Worm (Caenorhabditis elegans): ENCODE measurements around the gene tba-4.

- TF ChIP-seq ama-1 (optimal IDR thresholded peaks at IDR 0.05) (no peak), sea-1 (GFP tag; conservative IDR thresholded peaks at IDR 0.05) (no peak), B0310.2 (tag; optimal IDR thresholded peaks at IDR 0.05) (no peak), flt-1 (GFP tag; IDR thresholded peaks at IDR 0.05) (no peak), tra-4 (tag; optimal IDR thresholded peaks at IDR 0.05) (no peak), tbx-37 (GFP tag; conservative IDR thresholded peaks at IDR 0.05) (no peak), aly-1 (tag; optimal IDR thresholded peaks at IDR 0.05) (no peak), hnd-1 (tag; optimal IDR thresholded peaks at IDR 0.05) (no peak), ceh-13 (GFP tag; optimal IDR thresholded peaks at IDR 0.05) (no peak), hmbx-1 (tag; optimal IDR thresholded peaks at IDR 0.05) (no peak), ets-7 (tag; optimal IDR thresholded peaks at IDR 0.05) (no peak), scrt-1 (GFP tag; IDR thresholded peaks at IDR 0.05) (no peak), F13C5.2 (tag; optimal IDR thresholded peaks at IDR 0.05) (no peak), pes-1 (GFP tag; IDR thresholded peaks at IDR 0.05) (no peak)
Measured at ce11 chrII:10924669-10925068, 6.2 kb downstream of the tba-4 start.

Measured in whole organism, early embryonic.